Worm (Caenorhabditis elegans): Measurements from ENCODE around the gene srbc-77.

DNA sequence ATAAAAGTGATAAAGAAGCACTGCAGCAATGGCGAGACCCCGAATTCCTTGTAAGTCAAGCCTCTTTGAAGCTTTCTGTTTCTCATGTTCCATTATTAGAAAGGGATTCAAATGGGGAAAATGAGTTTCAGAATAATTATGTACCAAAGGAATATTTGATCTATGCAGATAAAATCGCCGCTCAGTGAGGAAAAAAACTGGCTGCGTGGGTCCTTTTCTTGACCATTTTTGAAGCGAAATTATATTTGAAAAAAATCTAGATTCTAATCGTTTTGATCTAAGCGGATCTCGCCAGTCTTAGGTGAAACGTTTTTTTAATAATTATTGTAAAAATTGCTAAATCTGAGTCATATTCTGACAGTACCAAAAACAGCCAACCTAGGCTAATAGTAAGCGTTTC is 45.3 kb upstream of the srbc-77 start, which contains the start of gene oac-42:
- TF ChIP-seq lin-39 (tag; optimal IDR thresholded peaks at IDR 0.05) (no peak), nhr-25 (tag; optimal IDR thresholded peaks at IDR 0.05; ENCODE audit: borderline replicate concordance, insufficient read depth) (no peak)
